Fruit fly (Drosophila melanogaster): ENCODE data around the gene CG17806.

- no peak for TF ChIP-seq Crg-1 (GFP tag; optimal IDR thresholded peaks at IDR 0.05)
- TF ChIP-seq CG5204 (GFP tag; optimal IDR thresholded peaks at IDR 0.05), result no peak
- TF ChIP-seq kay (GFP tag; ENCODE audit: borderline replicate concordance), result no peak
- no peak for TF ChIP-seq CG14711 (tag; optimal IDR thresholded peaks at IDR 0.05)
- no peak for TF ChIP-seq CG33017 (tag; optimal IDR thresholded peaks at IDR 0.05)
- TF ChIP-seq bab1 (GFP tag; optimal IDR thresholded peaks at IDR 0.05), result no peak
- no peak for TF ChIP-seq Hr96 (GFP tag; optimal IDR thresholded peaks at IDR 0.05)
- no peak for TF ChIP-seq CG12768 (GFP tag; optimal IDR thresholded peaks at IDR 0.05)
- TF ChIP-seq CG11617 (GFP tag; optimal IDR thresholded peaks at IDR 0.05), result no peak
- TF ChIP-seq toe (GFP tag; optimal IDR thresholded peaks at IDR 0.05), result no peak
- no peak for TF ChIP-seq cnc (optimal IDR thresholded peaks at IDR 0.05)
- no peak for TF ChIP-seq ovo (GFP tag; optimal IDR thresholded peaks at IDR 0.05)
Measured at dm6 chr3R:17795075-17795420, 8.0 kb downstream of the CG17806 start, which contains the start of gene pasi1.

All from whole organism, adult.